Fruit fly (Drosophila melanogaster) whole organism, embryonic: ENCODE measurements around the gene CG43448.

Experiments
- B-H1 ChIP-seq: fragments of 200-800 bp; sonication (Bioruptor generic); IDR thresholded peaks from 3 replicates; pipeline ENCODE4 v1.3.6; 2022; ENCODE audit warnings: missing biosample characterization, missing genetic modification characterization
- CG10431 ChIP-seq: fragments of 200-800 bp; sonication (Bioruptor generic); optimal IDR thresholded peaks from 3 replicates; lab custom pipeline; 2018; ENCODE audit warnings: missing biosample characterization, mild to moderate bottlenecking, missing genetic modification characterization
- CG10565 ChIP-seq: fragments of 200-800 bp; sonication (Bioruptor generic); optimal IDR thresholded peaks from 3 replicates; lab custom pipeline; 2016; ENCODE audit warnings: missing biosample characterization, mild to moderate bottlenecking, missing genetic modification characterization
- CG15073 ChIP-seq: fragments of 200-800 bp; sonication (Bioruptor generic); optimal IDR thresholded peaks from 2 replicates; lab custom pipeline; 2016; ENCODE audit warnings: missing biosample characterization, missing genetic modification characterization
- CG15696 ChIP-seq: fragments of 200-800 bp; sonication (Bioruptor generic); optimal IDR thresholded peaks from 2 replicates; lab custom pipeline; 2019; ENCODE audit warnings: missing biosample characterization, mild to moderate bottlenecking, missing genetic modification characterization, moderate library complexity
- CG1602 ChIP-seq: fragments of 200-800 bp; sonication (Bioruptor generic); optimal IDR thresholded peaks from 3 replicates; lab custom pipeline; 2016; ENCODE audit warnings: missing biosample characterization, missing genetic modification characterization
- CG31388 ChIP-seq: fragments of 200-800 bp; sonication (Bioruptor generic); optimal IDR thresholded peaks from 2 replicates; lab custom pipeline; 2016; ENCODE audit warnings: missing biosample characterization, missing genetic modification characterization
- CG33213 ChIP-seq: fragments of 200-800 bp; sonication (Bioruptor generic); optimal IDR thresholded peaks from 3 replicates; lab custom pipeline; 2016; ENCODE audit warnings: missing biosample characterization, missing genetic modification characterization
- CG3407 ChIP-seq: fragments of 200-800 bp; sonication (Bioruptor generic); optimal IDR thresholded peaks from 2 replicates; lab custom pipeline; 2018; ENCODE audit warnings: missing biosample characterization, mild to moderate bottlenecking, missing genetic modification characterization
- CG3847 ChIP-seq: fragments of 200-800 bp; sonication (Bioruptor generic); IDR thresholded peaks from 2 replicates; pipeline ENCODE4 v1.3.6; 2022; ENCODE audit warnings: missing biosample characterization, missing genetic modification characterization
- CG3995 ChIP-seq: fragments of 200-800 bp; sonication (Bioruptor generic); optimal IDR thresholded peaks from 3 replicates; lab custom pipeline; 2016; ENCODE audit warnings: missing biosample characterization, missing genetic modification characterization
- CG5953 ChIP-seq: fragments of 200-800 bp; sonication (Bioruptor generic); IDR thresholded peaks from 2 replicates; pipeline ENCODE4 v1.3.6; 2022; ENCODE audit warnings: missing biosample characterization, missing genetic modification characterization
- CG6254 ChIP-seq: fragments of 200-800 bp; sonication (Bioruptor generic); optimal IDR thresholded peaks from 3 replicates; lab custom pipeline; 2017; ENCODE audit warnings: mild to moderate bottlenecking, missing biosample characterization, missing genetic modification reagents, missing genetic modification characterization
- CG8089 ChIP-seq: fragments of 200-800 bp; sonication (Bioruptor generic); optimal IDR thresholded peaks from 3 replicates; lab custom pipeline; 2016; ENCODE audit warnings: missing biosample characterization, missing genetic modification characterization
- CG9437 ChIP-seq: fragments of 200-800 bp; sonication (Bioruptor generic); optimal IDR thresholded peaks from 2 replicates; lab custom pipeline; 2018; ENCODE audit warnings: missing biosample characterization, mild to moderate bottlenecking, missing genetic modification characterization
- Chrac-16 ChIP-seq: fragments of 200-800 bp; sonication (Bioruptor generic); optimal IDR thresholded peaks from 3 replicates; lab custom pipeline; 2016; ENCODE audit warnings: missing biosample characterization, missing genetic modification characterization
- Deaf1 ChIP-seq: fragments of 200-800 bp; optimal IDR thresholded peaks from 3 replicates; lab custom pipeline; 2019; ENCODE audit warnings: missing biosample characterization, mild to moderate bottlenecking, missing genetic modification characterization, moderate library complexity
- Dfd ChIP-seq, 2 experiments: fragments of >200 bp; optimal IDR thresholded peaks; 2 replicates each; lab custom pipeline; 2017; ENCODE audit warnings: missing biosample characterization in 2 of 2, missing genetic modification characterization in 2 of 2
- Doc2 ChIP-seq: fragments of 200-800 bp; sonication (Bioruptor generic); IDR thresholded peaks from 2 replicates; pipeline ENCODE4 v1.3.6; 2022; ENCODE audit warnings: missing biosample characterization, missing genetic modification characterization
- Drgx ChIP-seq: fragments of 200-800 bp; sonication (Bioruptor generic); IDR thresholded peaks from 2 replicates; pipeline ENCODE4 v1.3.6; 2022; ENCODE audit warnings: missing biosample characterization, missing genetic modification characterization
- E2f2 ChIP-seq: fragments of 200-800 bp; sonication (Bioruptor generic); IDR thresholded peaks from 2 replicates; pipeline ENCODE4 v1.3.6; 2022; ENCODE audit warnings: missing biosample characterization, missing genetic modification characterization
- H15 ChIP-seq: fragments of 200-800 bp; sonication (Bioruptor generic); IDR thresholded peaks from 3 replicates; pipeline ENCODE4 v1.3.6; 2022; ENCODE audit warnings: missing biosample characterization, missing genetic modification characterization
- HLH4C ChIP-seq: fragments of 200-800 bp; sonication (Bioruptor generic); IDR thresholded peaks from 3 replicates; pipeline ENCODE4 v1.3.6; 2022; ENCODE audit warnings: missing biosample characterization, missing genetic modification characterization; ENCODE audit not compliant: partially characterized antibody
- Hmr ChIP-seq: fragments of 200-800 bp; sonication (Bioruptor generic); optimal IDR thresholded peaks from 3 replicates; lab custom pipeline; 2017; ENCODE audit warnings: mild to moderate bottlenecking, missing biosample characterization, missing genetic modification reagents, missing genetic modification characterization
- MTF-1 ChIP-seq: fragments of 200-800 bp; sonication (Bioruptor generic); optimal IDR thresholded peaks from 2 replicates; lab custom pipeline; 2018; ENCODE audit warnings: missing biosample characterization, mild to moderate bottlenecking, missing genetic modification characterization, borderline replicate concordance
- Rfx ChIP-seq: fragments of 200-800 bp; sonication (Bioruptor generic); IDR thresholded peaks from 2 replicates; pipeline ENCODE4 v1.3.6; 2022; ENCODE audit warnings: missing biosample characterization, missing genetic modification characterization
- Stat92E ChIP-seq, 3 experiments: fragments of >200 bp in 2 of 3; fragments of 200-800 bp in 1 of 3; sonication (Bioruptor generic) in 1 of 3; optimal IDR thresholded peaks; 2 replicates each; lab custom pipeline; 2017 to 2019; ENCODE audit warnings: missing biosample characterization in 3 of 3, missing genetic modification characterization in 3 of 3, mild to moderate bottlenecking in 1 of 3, moderate library complexity in 1 of 3
- Taf1 ChIP-seq: fragments of 200-800 bp; sonication (Bioruptor generic); IDR thresholded peaks from 2 replicates; pipeline ENCODE4 v1.3.6; 2022; ENCODE audit warnings: missing biosample characterization, missing genetic modification characterization
- bcd ChIP-seq: fragments of 200-800 bp; sonication (Bioruptor generic); optimal IDR thresholded peaks from 2 replicates; lab custom pipeline; 2017; ENCODE audit warnings: missing biosample characterization, mild to moderate bottlenecking, missing genetic modification characterization
- cg ChIP-seq: fragments of 200-800 bp; sonication (Bioruptor generic); optimal IDR thresholded peaks from 3 replicates; lab custom pipeline; 2019; ENCODE audit warnings: missing biosample characterization, mild to moderate bottlenecking, missing genetic modification characterization, moderate library complexity
- chinmo ChIP-seq: fragments of 200-800 bp; sonication (Bioruptor generic); IDR thresholded peaks from 4 replicates; pipeline ENCODE4 v1.3.6; 2022; ENCODE audit warnings: missing biosample characterization, missing genetic modification characterization; ENCODE audit not compliant: partially characterized antibody
- da ChIP-seq: fragments of 200-800 bp; sonication (Bioruptor generic); optimal IDR thresholded peaks from 2 replicates; lab custom pipeline; 2016; ENCODE audit warnings: missing biosample characterization, missing genetic modification characterization
- dan ChIP-seq: fragments of 200-800 bp; sonication (Bioruptor generic); IDR thresholded peaks from 2 replicates; pipeline ENCODE4 v1.3.6; 2022; ENCODE audit warnings: missing biosample characterization, missing genetic modification characterization
- insv ChIP-seq, 2 experiments: fragments of 200-800 bp; sonication (Bioruptor generic); optimal IDR thresholded peaks; 3 replicates each; lab custom pipeline; 2016 to 2018; ENCODE audit warnings: missing biosample characterization in 2 of 2, missing genetic modification characterization in 2 of 2
- kay ChIP-seq: fragments of 200-800 bp; sonication (Bioruptor generic); optimal IDR thresholded peaks from 2 replicates; lab custom pipeline; 2016; ENCODE audit warnings: missing biosample characterization, missing genetic modification characterization
- nmo ChIP-seq: fragments of 200-800 bp; sonication (Bioruptor generic); optimal IDR thresholded peaks from 2 replicates; lab custom pipeline; 2018; ENCODE audit warnings: missing biosample characterization, mild to moderate bottlenecking, missing genetic modification characterization, moderate library complexity
- pb ChIP-seq: fragments of 200-800 bp; sonication (Bioruptor generic); optimal IDR thresholded peaks from 3 replicates; lab custom pipeline; 2016; ENCODE audit warnings: missing biosample characterization, missing genetic modification characterization
- sd ChIP-seq: fragments of 200-800 bp; sonication (Bioruptor generic); optimal IDR thresholded peaks from 3 replicates; lab custom pipeline; 2018; ENCODE audit warnings: missing biosample characterization, mild to moderate bottlenecking, missing genetic modification characterization, moderate library complexity
- sim ChIP-seq: fragments of 200-800 bp; sonication (Bioruptor generic); IDR thresholded peaks from 2 replicates; pipeline ENCODE4 v1.3.6; 2022; ENCODE audit warnings: missing biosample characterization, missing genetic modification characterization
- sna ChIP-seq: fragments of 200-800 bp; sonication (Bioruptor generic); IDR thresholded peaks from 2 replicates; pipeline ENCODE4 v1.3.6; 2022; ENCODE audit warnings: missing biosample characterization, missing genetic modification characterization; ENCODE audit not compliant: partially characterized antibody
- so ChIP-seq: fragments of 200-800 bp; sonication (Bioruptor generic); IDR thresholded peaks from 3 replicates; pipeline ENCODE4 v1.3.6; 2022; ENCODE audit warnings: missing biosample characterization, missing genetic modification characterization
- tgo ChIP-seq: fragments of 200-800 bp; sonication (Bioruptor generic); IDR thresholded peaks from 3 replicates; pipeline ENCODE4 v1.3.6; 2022; ENCODE audit warnings: missing biosample characterization, missing genetic modification characterization
- tx ChIP-seq: fragments of 200-800 bp; sonication (Bioruptor generic); optimal IDR thresholded peaks from 2 replicates; lab custom pipeline; 2016; ENCODE audit warnings: missing biosample characterization, missing genetic modification characterization
- wdn ChIP-seq: fragments of 200-800 bp; sonication (Bioruptor generic); IDR thresholded peaks from 2 replicates; pipeline ENCODE4 v1.3.6; 2022; ENCODE audit warnings: missing biosample characterization, missing genetic modification characterization
- wek ChIP-seq: fragments of 200-800 bp; sonication (Bioruptor generic); optimal IDR thresholded peaks from 3 replicates; lab custom pipeline; 2018; ENCODE audit warnings: missing biosample characterization, mild to moderate bottlenecking, missing genetic modification characterization, moderate library complexity

The CG43448 gene

DNA sequence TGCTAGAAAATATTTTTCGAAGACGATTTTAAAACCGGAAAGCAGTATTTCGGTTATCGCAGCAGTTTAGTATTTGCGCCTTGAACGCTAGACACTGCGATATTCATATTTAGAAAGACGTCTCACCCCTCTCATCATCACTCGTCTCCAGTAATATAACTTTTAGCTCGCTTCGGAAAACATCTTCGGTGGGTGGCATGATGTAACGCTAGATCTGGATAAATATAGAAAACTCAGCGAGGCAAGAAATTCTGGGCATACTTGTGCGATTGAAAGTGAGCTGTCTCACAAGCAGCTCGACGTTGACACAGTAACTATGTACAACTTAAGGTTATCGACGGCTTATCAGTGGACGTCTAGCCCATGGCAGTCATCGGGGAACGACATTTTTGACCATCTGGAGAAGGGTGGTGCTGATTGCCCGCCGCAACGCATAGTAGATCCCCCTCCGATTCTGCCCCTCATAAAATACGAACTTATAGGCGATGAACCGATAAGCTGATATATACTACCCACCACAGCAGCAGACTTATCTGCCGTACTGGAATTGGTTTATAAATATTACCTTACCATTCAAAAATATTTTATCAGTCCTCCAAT is 33.4 kb downstream of the CG43448 start (continued):
- TF ChIP-seq wdn (GFP tag; lab: Robert Waterston, UW) = no peak
- TF ChIP-seq HLH4C (GFP tag; lab: Robert Waterston, UW) = 0 out of 3 replicates have a peak, but pooled peaks have one; percentile 8
- TF ChIP-seq Drgx (GFP tag; lab: Robert Waterston, UW) = no peak
- TF ChIP-seq wek (GFP tag; lab: Kevin White, UChicago) = no peak
- no peak for TF ChIP-seq CG3847 (GFP tag; lab: Robert Waterston, UW)
- no peak for TF ChIP-seq CG8089 (GFP tag; lab: Kevin White, UChicago)
- no peak for TF ChIP-seq CG31388 (GFP tag; lab: Kevin White, UChicago)
- no peak for TF ChIP-seq Rfx (GFP tag; lab: Robert Waterston, UW)
- TF ChIP-seq tgo (GFP tag; lab: Robert Waterston, UW) = no peak

DNA sequence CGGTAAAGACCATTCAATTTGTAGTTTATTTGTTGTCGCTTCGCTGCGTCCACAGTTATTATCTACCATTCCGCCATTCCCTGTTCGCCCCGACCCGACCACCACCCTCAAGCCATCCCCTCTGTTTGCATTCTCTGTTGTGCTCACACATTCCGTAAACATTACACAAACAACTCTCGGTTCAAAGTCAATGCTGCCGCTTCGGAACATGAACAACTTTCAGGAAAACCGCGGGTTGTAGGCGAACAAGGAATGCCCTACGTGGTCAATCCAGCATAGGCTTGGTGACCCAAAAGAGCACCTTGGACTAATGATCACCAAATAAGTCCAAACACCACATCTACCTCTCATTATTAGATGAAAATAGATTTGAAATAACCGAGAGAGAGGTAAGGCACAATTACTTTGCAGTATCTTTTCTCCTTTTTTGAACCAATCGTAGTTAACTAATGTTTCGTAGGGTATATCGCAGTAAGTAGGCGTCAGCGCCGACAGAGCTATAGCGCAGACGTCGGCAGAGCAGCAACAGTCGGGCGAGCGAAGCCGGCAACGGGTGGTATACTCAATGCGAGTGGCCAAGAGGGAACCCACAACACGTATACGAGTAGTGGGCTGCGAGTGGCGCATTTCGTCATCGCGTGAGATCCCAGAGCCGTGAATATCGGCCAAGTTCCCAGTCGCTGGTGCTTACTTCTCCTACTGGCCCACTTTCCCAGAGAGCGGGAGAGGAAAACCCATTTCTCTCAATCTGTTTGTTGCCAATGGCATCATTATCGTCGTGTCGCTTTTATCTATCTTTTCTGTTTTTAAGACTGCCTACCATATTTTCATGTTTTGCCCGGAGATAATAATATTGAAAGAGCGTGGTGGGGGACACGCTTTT is 34.2 kb downstream of the CG43448 start:
- peak; percentile 96 for TF ChIP-seq Hmr (GFP tag; lab: Kevin White, UChicago)
- peak; percentile 85 for TF ChIP-seq da (GFP tag; lab: Kevin White, UChicago)
- peak; percentile 95 for TF ChIP-seq CG6254 (GFP tag; lab: Kevin White, UChicago)
- peak; percentile 88 for TF ChIP-seq CG3407 (GFP tag; lab: Kevin White, UChicago)
- TF ChIP-seq wdn (GFP tag; lab: Robert Waterston, UW) = peak; percentile 84
- TF ChIP-seq tx (GFP tag; lab: Kevin White, UChicago) = peak; percentile 96
- TF ChIP-seq chinmo (GFP tag; lab: Robert Waterston, UW) = peak; percentile 94
- peak; percentile 96 for TF ChIP-seq sd (tag; lab: Kevin White, UChicago)
- TF ChIP-seq so (GFP tag; lab: Robert Waterston, UW) = peak; percentile 96
- no peak for TF ChIP-seq cg (GFP tag; lab: Kevin White, UChicago)
- TF ChIP-seq CG15073 (GFP tag; lab: Kevin White, UChicago) = peak; percentile 44
- peak in 1 of 2 experiments; percentile 8 for TF ChIP-seq insv (GFP tag; optimal IDR thresholded peaks at IDR 0.05; lab: Kevin White, UChicago)
- TF ChIP-seq Chrac-16 (GFP tag; lab: Kevin White, UChicago) = peak; percentile 89
- peak; percentile 98 for TF ChIP-seq bcd (GFP tag; lab: Kevin White, UChicago)
- peak; percentile 93 for TF ChIP-seq CG10565 (GFP tag; lab: Kevin White, UChicago)
- peak; percentile 42 for TF ChIP-seq CG10431 (GFP tag; lab: Kevin White, UChicago)
- TF ChIP-seq CG1602 (GFP tag; lab: Kevin White, UChicago) = peak; percentile 89
- peak; percentile 98 for TF ChIP-seq nmo (GFP tag; lab: Kevin White, UChicago)
- peak; percentile 81 for TF ChIP-seq MTF-1 (GFP tag; lab: Kevin White, UChicago)
- TF ChIP-seq CG33213 (GFP tag; lab: Kevin White, UChicago) = peak; percentile 97
- 0 out of 2 replicates have a peak, but pooled peaks have one; percentile 23 for TF ChIP-seq sna (GFP tag; lab: Robert Waterston, UW)
- peak; percentile 50 for TF ChIP-seq dan (GFP tag; lab: Robert Waterston, UW)
- no peak for TF ChIP-seq Dfd (GFP tag; optimal IDR thresholded peaks at IDR 0.05; lab: Kevin White, UChicago)
- TF ChIP-seq CG5953 (GFP tag; lab: Robert Waterston, UW) = peak; percentile 95
- peak in 1 of 3 experiments; percentile 86 for TF ChIP-seq Stat92E (GFP tag; optimal IDR thresholded peaks at IDR 0.05; lab: Kevin White, UChicago)
- peak; percentile 84 for TF ChIP-seq CG9437 (GFP tag; lab: Kevin White, UChicago)
- TF ChIP-seq CG31388 (GFP tag; lab: Kevin White, UChicago) = peak; percentile 91
- TF ChIP-seq pb (GFP tag; lab: Kevin White, UChicago) = peak; percentile 99
- TF ChIP-seq sim (GFP tag; lab: Robert Waterston, UW) = peak; percentile 63; the same call in 1 of the 2 replicates
- peak; percentile 78 for TF ChIP-seq CG3995
- peak; percentile 72 for TF ChIP-seq Taf1
- TF ChIP-seq B-H1 = peak; percentile 84
- peak; percentile 90 for TF ChIP-seq kay (GFP tag; lab: Kevin White, UChicago)
- 0 out of 2 replicates have a peak, but pooled peaks have one; percentile 54 for TF ChIP-seq Doc2 (GFP tag; lab: Robert Waterston, UW)
- peak; percentile 80 for TF ChIP-seq CG15696 (tag; lab: Kevin White, UChicago)
- TF ChIP-seq E2f2 (GFP tag; lab: Robert Waterston, UW) = peak; percentile 67
- peak; percentile 83 for TF ChIP-seq Deaf1 (tag; lab: Kevin White, UChicago)
- TF ChIP-seq H15 (GFP tag; lab: Robert Waterston, UW) = peak; percentile 79; the same call in 2 of the 3 replicates
